Worm (Caenorhabditis elegans) whole organism, mixed stage, embryonic: ENCODE data around the gene clec-193.
"Not testable (repeated sequence)": the region's sequence is repeated elsewhere in the genome, so short reads cannot be mapped to it uniquely, and the experiment has no call there.

ENCODE experiments used
- M03D4.4 ChIP-seq: sonication (generic microtip); optimal IDR thresholded peaks from 2 replicates; lab custom pipeline; 2017; ENCODE audit warnings: mild to moderate bottlenecking, missing genetic modification characterization, missing compliant biosample characterization
- bed-3 ChIP-seq: fragments of 200-800 bp; sonication (Bioruptor generic); optimal IDR thresholded peaks from 3 replicates; lab custom pipeline; 2018; ENCODE audit warnings: mild to moderate bottlenecking, missing genetic modification characterization, moderate library complexity, missing compliant biosample characterization
- ceh-43 ChIP-seq: fragments of 200-800 bp; sonication (Bioruptor generic); optimal IDR thresholded peaks from 2 replicates; lab custom pipeline; 2018; ENCODE audit warnings: mild to moderate bottlenecking, missing genetic modification characterization, moderate library complexity, missing compliant biosample characterization
- ceh-83 ChIP-seq: fragments of 200-800 bp; sonication (Bioruptor generic); optimal IDR thresholded peaks from 2 replicates; lab custom pipeline; 2018; ENCODE audit warnings: mild to moderate bottlenecking, missing genetic modification characterization, missing compliant biosample characterization
- cnd-1 ChIP-seq: fragments of 200-800 bp; sonication (Bioruptor generic); optimal IDR thresholded peaks from 2 replicates; lab custom pipeline; 2018; ENCODE audit warnings: mild to moderate bottlenecking, missing genetic modification characterization, missing compliant biosample characterization
- drap-1 ChIP-seq: fragments of 200-800 bp; sonication (Bioruptor generic); optimal IDR thresholded peaks from 3 replicates; lab custom pipeline; 2018; ENCODE audit warnings: mild to moderate bottlenecking, missing genetic modification characterization, missing compliant biosample characterization
- elt-1 ChIP-seq: sonication (generic microtip); optimal IDR thresholded peaks from 2 replicates; lab custom pipeline; 2017; ENCODE audit warnings: missing genetic modification characterization, mild to moderate bottlenecking, missing compliant biosample characterization, antibody characterized with exemption, moderate library complexity, borderline replicate concordance; ENCODE audit not compliant: insufficient read depth
- elt-3 ChIP-seq: fragments of 150-350 bp; optimal IDR thresholded peaks from 2 replicates; lab custom pipeline; 2014; ENCODE audit warnings: missing biosample characterization, missing genetic modification characterization
- flh-1 ChIP-seq: fragments of 200-800 bp; sonication (Bioruptor generic); optimal IDR thresholded peaks from 2 replicates; lab custom pipeline; 2018; ENCODE audit warnings: mild to moderate bottlenecking, missing genetic modification characterization, moderate library complexity, missing compliant biosample characterization
- ham-2 ChIP-seq: fragments of 200-800 bp; sonication (Bioruptor generic); optimal IDR thresholded peaks from 2 replicates; lab custom pipeline; 2018; ENCODE audit warnings: mild to moderate bottlenecking, missing genetic modification characterization, missing compliant biosample characterization
- lin-32 ChIP-seq: fragments of 200-800 bp; sonication (Bioruptor generic); optimal IDR thresholded peaks from 2 replicates; lab custom pipeline; 2018; ENCODE audit warnings: mild to moderate bottlenecking, missing genetic modification characterization, missing compliant biosample characterization
- mep-1 ChIP-seq: fragments of 150-350 bp; optimal IDR thresholded peaks from 2 replicates; lab custom pipeline; 2017; ENCODE audit warnings: missing biosample characterization, missing genetic modification reagents, missing genetic modification characterization, inconsistent platforms
- mls-2 ChIP-seq: sonication (generic microtip); optimal IDR thresholded peaks from 2 replicates; lab custom pipeline; 2016; ENCODE audit warnings: mild to moderate bottlenecking, missing genetic modification characterization, moderate library complexity, missing compliant biosample characterization
- nhr-12 ChIP-seq: fragments of 150-350 bp; optimal IDR thresholded peaks from 2 replicates; lab custom pipeline; 2014; ENCODE audit warnings: missing biosample characterization, missing genetic modification characterization
- nhr-2 ChIP-seq: fragments of 150-350 bp; optimal IDR thresholded peaks from 2 replicates; lab custom pipeline; 2014; ENCODE audit warnings: missing biosample characterization, missing genetic modification characterization
- nhr-237 ChIP-seq: fragments of 150-350 bp; optimal IDR thresholded peaks from 2 replicates; lab custom pipeline; 2014; ENCODE audit warnings: missing biosample characterization, missing genetic modification characterization
- nhr-28 ChIP-seq: fragments of 150-350 bp; optimal IDR thresholded peaks from 2 replicates; lab custom pipeline; 2014; ENCODE audit warnings: missing biosample characterization, missing genetic modification characterization
- nhr-76 ChIP-seq: sonication (generic microtip); optimal IDR thresholded peaks from 2 replicates; lab custom pipeline; 2017; ENCODE audit warnings: missing biosample characterization, missing genetic modification characterization
- pha-4 ChIP-seq: fragments of 150-350 bp; optimal IDR thresholded peaks from 2 replicates; lab custom pipeline; 2018; ENCODE audit warnings: missing biosample characterization, missing genetic modification reagents, missing genetic modification characterization
- sem-2 ChIP-seq: fragments of 200-800 bp; sonication (Bioruptor generic); optimal IDR thresholded peaks from 2 replicates; lab custom pipeline; 2018; ENCODE audit warnings: mild to moderate bottlenecking, missing genetic modification characterization, missing compliant biosample characterization
- sptf-1 ChIP-seq: sonication (generic microtip); optimal IDR thresholded peaks from 2 replicates; lab custom pipeline; 2017; ENCODE audit warnings: mild to moderate bottlenecking, missing genetic modification characterization, moderate library complexity, missing compliant biosample characterization
- tbx-8 ChIP-seq: fragments of 200-800 bp; sonication (Bioruptor generic); optimal IDR thresholded peaks from 2 replicates; lab custom pipeline; 2018; ENCODE audit warnings: mild to moderate bottlenecking, missing genetic modification characterization, moderate library complexity, missing compliant biosample characterization
- unc-120 ChIP-seq: sonication (generic microtip); optimal IDR thresholded peaks from 2 replicates; lab custom pipeline; 2017; ENCODE audit warnings: missing genetic modification characterization, missing compliant biosample characterization; ENCODE audit not compliant: poor library complexity, severe bottlenecking
- unc-62 ChIP-seq: fragments of 150-350 bp; optimal IDR thresholded peaks from 2 replicates; lab custom pipeline; 2014; ENCODE audit warnings: missing biosample characterization, missing genetic modification reagents, missing genetic modification characterization
- zip-8 ChIP-seq: fragments of 150-350 bp; optimal IDR thresholded peaks from 2 replicates; lab custom pipeline; 2014; ENCODE audit warnings: missing biosample characterization, missing genetic modification characterization

The clec-193 gene

ce11 chrIV:16777758-16778157 is 28.5 kb downstream of the clec-193 start:
- TF ChIP-seq ceh-43 (GFP tag; lab: Kevin White, UChicago) (no peak), nhr-2 (tag; lab: Kevin White, UChicago) (no peak), pha-4 (tag; lab: Kevin White, UChicago) (no peak), unc-62 (no peak), mls-2 (no peak), cnd-1 (tag; lab: Kevin White, UChicago) (no peak), ham-2 (GFP tag; lab: Kevin White, UChicago) (no peak), nhr-237 (tag; lab: Kevin White, UChicago) (no peak)

ce11 chrIV:16776915-16777314 is 29.3 kb downstream of the clec-193 start:
- no peak for TF ChIP-seq sptf-1
- TF ChIP-seq zip-8 (tag; lab: Kevin White, UChicago), result peak; percentile 99

- peak; percentile 39 for TF ChIP-seq lin-32 (GFP tag; lab: Kevin White, UChicago)
- no peak for TF ChIP-seq nhr-12 (tag; lab: Kevin White, UChicago)
- peak; percentile 82 for TF ChIP-seq ceh-83 (GFP tag; lab: Kevin White, UChicago)
- peak; percentile 45 for TF ChIP-seq ceh-43 (GFP tag; lab: Kevin White, UChicago)
- TF ChIP-seq flh-1 (GFP tag; lab: Kevin White, UChicago), result peak; percentile 29
- peak; percentile 78 for TF ChIP-seq sptf-1
- TF ChIP-seq mls-2, result peak; percentile 56
- TF ChIP-seq tbx-8 (GFP tag; lab: Kevin White, UChicago), result no peak
- no peak for TF ChIP-seq nhr-76 (tag; lab: Kevin White, UChicago)
- peak; percentile 27 for TF ChIP-seq sem-2 (GFP tag; lab: Kevin White, UChicago)
- no peak for TF ChIP-seq elt-1 (tag; lab: Kevin White, UChicago)
- TF ChIP-seq pha-4 (tag; lab: Kevin White, UChicago), result no peak
- peak; percentile 56 for TF ChIP-seq cnd-1 (tag; lab: Kevin White, UChicago)
- peak; percentile 15 for TF ChIP-seq bed-3
- TF ChIP-seq M03D4.4, result peak; percentile 75
- peak; percentile 62 for TF ChIP-seq drap-1
- no peak for TF ChIP-seq elt-3 (tag; lab: Kevin White, UChicago)
- peak; percentile 37 for TF ChIP-seq unc-120 (tag; lab: Kevin White, UChicago)
Measured at ce11 chrIV:16775925-16776324, 30.3 kb downstream of the clec-193 start.

- TF ChIP-seq mep-1 (tag; lab: Kevin White, UChicago), result no peak
- TF ChIP-seq pha-4 (tag; lab: Kevin White, UChicago), result no peak
Measured at ce11 chrIV:16775455-16775854, 30.8 kb downstream of the clec-193 start, which contains the start of gene Y43D4A.5. Gene Y43D4A.5 (plus strand): TSS chrIV:16775755.

- TF ChIP-seq M03D4.4, result peak; percentile 32
- peak; percentile 33 for TF ChIP-seq ceh-43 (GFP tag; lab: Kevin White, UChicago)
- TF ChIP-seq nhr-28 (tag; lab: Kevin White, UChicago), result no peak
- peak; percentile 10 for TF ChIP-seq mls-2
- TF ChIP-seq sptf-1, result peak; percentile 29
- TF ChIP-seq, all 35 proteins: peak for 4
Measured at ce11 chrIV:16775029-16775428, 31.2 kb downstream of the clec-193 start.

ce11 chrIV:16755771-16756170 is 50.5 kb downstream of the clec-193 start, which contains the start of gene Y43D4A.2:
Gene Y43D4A.2 (minus strand): TSS chrIV:16755871.
- not testable (repeated sequence) for TF ChIP-seq nhr-28 (tag; lab: Kevin White, UChicago); tbx-8 (GFP tag; lab: Kevin White, UChicago); drap-1
